Fruit fly (Drosophila melanogaster) whole organism, prepupa: ENCODE results near the gene Mct1.
A peak's percentile ranks its signal among the peaks of the same experiment; 100 is the strongest.

Experiments used
- CG10631 ChIP-seq: fragments of 200-800 bp; sonication (Bioruptor generic); optimal IDR thresholded peaks from 2 replicates; lab custom pipeline; 2016; ENCODE audit warnings: missing biosample characterization, missing genetic modification characterization
- CG10669 ChIP-seq: fragments of 200-800 bp; sonication (Bioruptor generic); optimal IDR thresholded peaks from 3 replicates; lab custom pipeline; 2018; ENCODE audit warnings: missing biosample characterization, mild to moderate bottlenecking, missing genetic modification characterization, moderate library complexity
- CG11294 ChIP-seq: fragments of 200-800 bp; sonication (Bioruptor generic); IDR thresholded peaks from 2 replicates; pipeline ENCODE4 v1.3.6; 2022; ENCODE audit warnings: missing biosample characterization, missing genetic modification characterization
- CG11902 ChIP-seq: fragments of 200-800 bp; sonication (Bioruptor generic); optimal IDR thresholded peaks from 3 replicates; lab custom pipeline; 2016; ENCODE audit warnings: missing biosample characterization, missing genetic modification characterization
- CG1621 ChIP-seq: fragments of 200-800 bp; sonication (Bioruptor generic); optimal IDR thresholded peaks from 3 replicates; lab custom pipeline; 2018; ENCODE audit warnings: missing biosample characterization, mild to moderate bottlenecking, missing genetic modification characterization
- CG16779 ChIP-seq: fragments of 200-800 bp; sonication (Bioruptor generic); optimal IDR thresholded peaks from 3 replicates; lab custom pipeline; 2017; ENCODE audit warnings: missing biosample characterization, mild to moderate bottlenecking, missing genetic modification characterization
- CG3032 ChIP-seq: fragments of 200-800 bp; optimal IDR thresholded peaks from 2 replicates; lab custom pipeline; 2019; ENCODE audit warnings: missing biosample characterization, mild to moderate bottlenecking, missing genetic modification characterization, moderate library complexity
- CG32006 ChIP-seq: fragments of 200-800 bp; sonication (Bioruptor generic); optimal IDR thresholded peaks from 3 replicates; lab custom pipeline; 2017; ENCODE audit warnings: missing biosample characterization, mild to moderate bottlenecking, missing genetic modification characterization
- CG34406 ChIP-seq: fragments of 200-800 bp; sonication (Bioruptor generic); optimal IDR thresholded peaks from 3 replicates; lab custom pipeline; 2016; ENCODE audit warnings: missing biosample characterization, missing genetic modification characterization
- CG3919 ChIP-seq: fragments of 200-800 bp; sonication (Bioruptor generic); optimal IDR thresholded peaks from 3 replicates; lab custom pipeline; 2016; ENCODE audit warnings: missing biosample characterization, missing genetic modification characterization
- CG4318 ChIP-seq: fragments of 200-800 bp; sonication (Bioruptor generic); optimal IDR thresholded peaks from 3 replicates; lab custom pipeline; 2017; ENCODE audit warnings: missing biosample characterization, mild to moderate bottlenecking, missing genetic modification characterization
- CG6163 ChIP-seq: fragments of 200-800 bp; sonication (Bioruptor generic); IDR thresholded peaks from 3 replicates; pipeline ENCODE4 v1.3.6; 2022; ENCODE audit warnings: missing biosample characterization, missing genetic modification characterization
- CG6276 ChIP-seq: fragments of 200-800 bp; sonication (Bioruptor generic); optimal IDR thresholded peaks from 2 replicates; lab custom pipeline; 2017; ENCODE audit warnings: missing biosample characterization, mild to moderate bottlenecking, missing genetic modification characterization
- CG6854 ChIP-seq: fragments of 200-800 bp; sonication (Bioruptor generic); optimal IDR thresholded peaks from 2 replicates; lab custom pipeline; 2017; ENCODE audit warnings: missing biosample characterization, mild to moderate bottlenecking, missing genetic modification characterization
- CG7368 ChIP-seq: fragments of 200-800 bp; sonication (Bioruptor generic); optimal IDR thresholded peaks from 3 replicates; lab custom pipeline; 2016; ENCODE audit warnings: missing biosample characterization, missing genetic modification characterization
- CG8119 ChIP-seq: fragments of 200-800 bp; sonication (Bioruptor generic); IDR thresholded peaks from 3 replicates; pipeline ENCODE4 v1.3.6; 2022; ENCODE audit warnings: missing biosample characterization, missing genetic modification characterization
- CG8319 ChIP-seq: fragments of 200-800 bp; sonication (Bioruptor generic); optimal IDR thresholded peaks from 3 replicates; lab custom pipeline; 2016; ENCODE audit warnings: missing biosample characterization, missing genetic modification characterization
- CG8632 ChIP-seq: fragments of 200-800 bp; sonication (Bioruptor generic); optimal IDR thresholded peaks from 3 replicates; lab custom pipeline; 2016; ENCODE audit warnings: missing biosample characterization, missing genetic modification characterization
- CG9139 ChIP-seq: fragments of 200-800 bp; sonication (Bioruptor generic); optimal IDR thresholded peaks from 3 replicates; lab custom pipeline; 2017; ENCODE audit warnings: missing biosample characterization, mild to moderate bottlenecking, missing genetic modification characterization
- Eip75B ChIP-seq: fragments of 200-800 bp; sonication (Bioruptor generic); optimal IDR thresholded peaks from 3 replicates; lab custom pipeline; 2016; ENCODE audit warnings: missing biosample characterization, missing genetic modification characterization
- Eip78C ChIP-seq: fragments of 200-800 bp; sonication (Bioruptor generic); peaks from one replicate; lab custom pipeline; 2016; ENCODE audit warnings: missing biosample characterization, missing genetic modification characterization
- Eip93F ChIP-seq: fragments of 200-800 bp; sonication (Bioruptor generic); optimal IDR thresholded peaks from 2 replicates; lab custom pipeline; 2016; ENCODE audit warnings: missing biosample characterization, mild to moderate bottlenecking, missing genetic modification characterization
- Ets21C ChIP-seq: fragments of 200-800 bp; sonication (Bioruptor generic); optimal IDR thresholded peaks from 3 replicates; lab custom pipeline; 2016; ENCODE audit warnings: missing biosample characterization, missing genetic modification characterization
- Ets96B ChIP-seq: fragments of 200-800 bp; optimal IDR thresholded peaks from 2 replicates; lab custom pipeline; 2019; ENCODE audit warnings: missing biosample characterization, mild to moderate bottlenecking, missing genetic modification characterization, moderate library complexity
- Gug ChIP-seq: fragments of 200-800 bp; sonication (Bioruptor generic); IDR thresholded peaks from 2 replicates; pipeline ENCODE4 v1.3.6; 2022; ENCODE audit warnings: missing biosample characterization, missing genetic modification characterization
- Hr38 ChIP-seq: sonication (Bioruptor generic); optimal IDR thresholded peaks from 2 replicates; lab custom pipeline; 2016; ENCODE audit warnings: missing biosample characterization, missing genetic modification characterization
- Hr4 ChIP-seq: fragments of 200-800 bp; sonication (Bioruptor generic); optimal IDR thresholded peaks from 3 replicates; lab custom pipeline; 2016; ENCODE audit warnings: missing biosample characterization, missing genetic modification characterization
- Met ChIP-seq: fragments of 200-800 bp; sonication (Bioruptor generic); optimal IDR thresholded peaks from 3 replicates; lab custom pipeline; 2016; ENCODE audit warnings: missing biosample characterization, missing genetic modification characterization
- OdsH ChIP-seq: fragments of 200-800 bp; sonication (Bioruptor generic); optimal IDR thresholded peaks from 3 replicates; lab custom pipeline; 2016; ENCODE audit warnings: missing biosample characterization, missing genetic modification characterization
- Smox ChIP-seq: fragments of 200-800 bp; sonication (Bioruptor generic); optimal IDR thresholded peaks from 3 replicates; lab custom pipeline; 2016; ENCODE audit warnings: missing biosample characterization, missing genetic modification characterization
- Sox102F ChIP-seq: fragments of 200-800 bp; sonication (Bioruptor generic); optimal IDR thresholded peaks from 2 replicates; lab custom pipeline; 2016; ENCODE audit warnings: missing biosample characterization, mild to moderate bottlenecking, missing genetic modification characterization
- Sox14 ChIP-seq: fragments of 200-800 bp; sonication (Bioruptor generic); optimal IDR thresholded peaks from 3 replicates; lab custom pipeline; 2016; ENCODE audit warnings: missing biosample characterization, missing genetic modification characterization
- achi ChIP-seq: fragments of 200-800 bp; sonication (Bioruptor generic); optimal IDR thresholded peaks from 3 replicates; lab custom pipeline; 2016; ENCODE audit warnings: missing biosample characterization, missing genetic modification characterization
- cyc ChIP-seq: fragments of 200-800 bp; sonication (Bioruptor generic); optimal IDR thresholded peaks from 3 replicates; lab custom pipeline; 2016; ENCODE audit warnings: missing biosample characterization, missing genetic modification characterization
- dsx ChIP-seq: fragments of 200-800 bp; optimal IDR thresholded peaks from 3 replicates; lab custom pipeline; 2019; ENCODE audit warnings: missing biosample characterization, mild to moderate bottlenecking, missing genetic modification characterization, moderate library complexity; ENCODE audit not compliant: poor library complexity, severe bottlenecking
- eg ChIP-seq: fragments of 200-800 bp; sonication (Bioruptor generic); IDR thresholded peaks from 3 replicates; pipeline ENCODE4 v1.3.6; 2022; ENCODE audit warnings: missing biosample characterization, missing genetic modification characterization
- fd85E ChIP-seq: fragments of 200-800 bp; sonication (Bioruptor generic); optimal IDR thresholded peaks from 3 replicates; lab custom pipeline; 2016; ENCODE audit warnings: missing biosample characterization, missing genetic modification characterization
- fkh ChIP-seq: fragments of 200-800 bp; sonication (Bioruptor generic); optimal IDR thresholded peaks from 3 replicates; lab custom pipeline; 2017; ENCODE audit warnings: missing biosample characterization, mild to moderate bottlenecking, missing genetic modification characterization, moderate library complexity
- lz ChIP-seq: fragments of 200-800 bp; sonication (Bioruptor generic); optimal IDR thresholded peaks from 3 replicates; lab custom pipeline; 2016; ENCODE audit warnings: missing biosample characterization, missing genetic modification characterization
- salr ChIP-seq, 2 experiments: fragments of 200-800 bp; sonication (Bioruptor generic); optimal IDR thresholded peaks; 3 replicates each; lab custom pipeline; 2016 to 2018; ENCODE audit warnings: missing biosample characterization in 2 of 2, missing genetic modification characterization in 2 of 2, mild to moderate bottlenecking in 1 of 2
- ss ChIP-seq, 2 experiments: fragments of 200-800 bp; sonication (Bioruptor generic); optimal IDR thresholded peaks; 2 replicates in 1 of 2; 3 replicates in 1 of 2; lab custom pipeline; 2017 to 2018; ENCODE audit warnings: mild to moderate bottlenecking in 2 of 2, missing biosample characterization in 2 of 2, missing genetic modification characterization in 2 of 2, moderate library complexity in 1 of 2
- svp ChIP-seq: fragments of 200-800 bp; sonication (Bioruptor generic); peaks from one replicate; lab custom pipeline; 2016; ENCODE audit warnings: missing biosample characterization, missing genetic modification characterization
- topi ChIP-seq: fragments of 200-800 bp; sonication (Bioruptor generic); optimal IDR thresholded peaks from 3 replicates; lab custom pipeline; 2016; ENCODE audit warnings: missing biosample characterization, missing genetic modification characterization
- vri ChIP-seq: fragments of 200-800 bp; sonication (Bioruptor generic); optimal IDR thresholded peaks from 3 replicates; lab custom pipeline; 2016; ENCODE audit warnings: missing biosample characterization, mild to moderate bottlenecking, missing genetic modification characterization

The Mct1 gene

DNA sequence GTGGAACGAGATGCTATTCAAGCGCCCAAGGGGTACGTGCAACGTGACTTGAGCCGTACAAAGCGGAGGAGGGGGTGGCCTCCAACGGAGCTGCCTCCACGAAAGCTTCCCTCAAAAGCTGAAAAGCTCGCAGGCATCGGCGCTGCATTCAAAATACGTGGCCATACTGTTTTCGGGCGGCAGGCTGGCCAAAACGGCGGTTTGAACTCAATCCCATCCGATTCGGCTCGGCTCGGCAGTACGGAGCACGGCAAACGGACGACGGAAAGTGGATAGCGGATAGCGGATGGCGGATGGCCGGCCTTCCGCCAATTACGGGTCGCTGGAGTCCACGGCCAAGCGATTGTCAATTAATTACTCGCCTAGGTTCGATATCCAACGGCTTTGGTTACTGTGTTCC, at the start of gene Mct1:
Gene Mct1, plus strand, starts transcription at position 301 of the 400 bp plus-strand sequence.
- TF ChIP-seq OdsH (no peak), CG8632 (no peak), Sox102F (GFP tag; lab: Kevin White, UChicago) (no peak), salr (GFP tag; optimal IDR thresholded peaks at IDR 0.05; lab: Kevin White, UChicago) (no peak), CG10631 (no peak), fd85E (GFP tag; lab: Kevin White, UChicago) (no peak), CG8119 (GFP tag; lab: Robert Waterston, UW) (no peak), CG34406 (no peak), Smox (GFP tag; lab: Kevin White, UChicago) (no peak), CG10669 (no peak), topi (GFP tag; lab: Kevin White, UChicago) (no peak), fkh (no peak), lz (GFP tag; lab: Kevin White, UChicago) (no peak), Ets96B (no peak), Hr4 (no peak)

DNA sequence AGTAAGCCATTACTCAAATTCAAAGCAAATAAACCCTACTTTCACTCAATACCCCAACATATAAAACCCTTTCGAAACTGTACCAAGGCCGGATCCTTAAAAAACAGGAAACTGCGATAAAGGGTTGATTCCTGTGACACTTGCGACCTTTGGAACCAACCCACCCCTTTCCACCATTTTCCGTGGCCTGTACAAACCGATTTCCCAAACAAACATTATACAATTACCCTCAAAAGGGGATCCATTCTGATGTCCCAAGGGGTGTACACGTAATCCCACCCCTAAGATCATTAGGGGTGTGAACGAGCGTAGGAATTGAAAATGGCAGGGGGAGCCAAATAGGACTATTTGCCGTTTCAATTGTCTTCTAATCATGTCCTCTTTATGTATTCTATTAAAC, 49.4 kb upstream of the Mct1 start:
- TF ChIP-seq Met (GFP tag; lab: Kevin White, UChicago) (no peak), svp (GFP tag; lab: Kevin White, UChicago) (no peak), CG3032 (no peak), Smox (GFP tag; lab: Kevin White, UChicago) (no peak), achi (GFP tag; lab: Kevin White, UChicago) (no peak), CG10669 (no peak), CG6276 (GFP tag; lab: Kevin White, UChicago) (no peak), Hr38 (no peak), Eip78C (GFP tag; lab: Kevin White, UChicago) (no peak), CG4318 (GFP tag; lab: Kevin White, UChicago) (no peak), salr (GFP tag; optimal IDR thresholded peaks at IDR 0.05; lab: Kevin White, UChicago) (no peak), ss (GFP tag; optimal IDR thresholded peaks at IDR 0.05; lab: Kevin White, UChicago) (no peak), CG9139 (GFP tag; lab: Kevin White, UChicago) (no peak)
- TF ChIP-seq, all 60 proteins: peak for 0

DNA sequence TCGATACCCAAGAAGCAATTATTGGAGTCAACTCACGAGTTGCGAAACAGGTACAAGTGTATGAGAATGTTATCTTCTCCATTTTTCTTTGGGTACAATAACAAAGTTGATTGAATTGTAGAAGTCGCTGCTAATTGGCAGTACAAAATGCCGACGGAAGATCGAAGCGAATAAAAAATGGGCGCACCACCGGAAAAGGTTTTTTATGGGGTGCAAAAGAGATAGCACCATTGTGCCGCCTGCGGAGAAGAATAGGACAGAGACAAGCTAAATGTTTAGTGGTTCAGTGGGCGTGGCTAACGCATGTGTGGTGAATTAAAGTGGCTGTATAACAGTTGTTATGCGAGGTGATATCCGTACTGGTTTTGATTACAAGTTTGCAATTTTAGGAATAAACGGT, 48.5 kb upstream of the Mct1 start:
- TF ChIP-seq lz (GFP tag; lab: Kevin White, UChicago) (no peak), CG8632 (no peak), Sox14 (GFP tag; lab: Kevin White, UChicago) (no peak), CG6163 (peak; percentile 54; the same call in 2 of the 3 replicates), CG1621 (peak; percentile 37), Eip75B (no peak), CG16779 (tag; lab: Kevin White, UChicago) (no peak), CG34406 (peak; percentile 12), CG10631 (no peak), Met (GFP tag; lab: Kevin White, UChicago) (peak; percentile 6), cyc (GFP tag; lab: Kevin White, UChicago) (no peak), CG3919 (GFP tag; lab: Kevin White, UChicago) (no peak), CG6276 (GFP tag; lab: Kevin White, UChicago) (no peak), dsx (GFP tag; lab: Kevin White, UChicago) (peak; percentile 29), eg (GFP tag; lab: Robert Waterston, UW) (peak; percentile 34; the same call in 1 of the 3 replicates), CG6854 (GFP tag; lab: Kevin White, UChicago) (no peak), topi (GFP tag; lab: Kevin White, UChicago) (no peak), svp (GFP tag; lab: Kevin White, UChicago) (peak; percentile 67), Eip78C (GFP tag; lab: Kevin White, UChicago) (no peak)

DNA sequence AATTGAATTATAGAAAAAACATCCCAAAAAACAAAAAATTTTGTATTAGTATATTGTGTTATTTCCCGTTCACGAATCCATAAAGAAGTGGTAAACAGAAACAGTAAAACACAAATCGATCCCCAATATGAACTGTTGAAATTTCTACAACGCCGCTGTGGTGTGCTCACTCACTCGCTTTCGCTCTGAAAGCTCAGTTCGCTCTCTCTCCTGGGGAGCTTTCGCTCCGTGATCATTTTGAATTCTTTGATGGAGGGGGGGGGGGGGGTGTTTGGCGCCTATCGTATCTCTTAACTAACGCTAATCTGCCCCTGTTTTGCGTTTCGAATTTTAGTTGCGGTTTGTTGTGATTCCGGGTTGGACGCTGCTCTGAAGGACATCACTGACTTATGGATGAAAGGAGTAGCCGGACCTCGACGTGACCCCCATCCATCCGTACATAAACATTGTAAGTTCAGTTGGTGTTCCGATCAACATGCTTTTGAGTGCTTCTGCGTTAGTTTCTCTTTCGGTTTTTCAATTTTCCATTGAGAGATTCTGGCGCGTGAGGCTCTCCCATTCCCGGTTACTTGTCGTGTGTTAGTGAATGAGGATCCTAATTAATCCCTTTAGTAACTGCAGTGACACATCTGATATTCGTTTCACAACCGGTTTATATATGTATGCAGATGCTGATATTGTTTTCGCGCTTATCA, 47.7 kb upstream of the Mct1 start, which contains the start of gene D2hgdh:
Gene D2hgdh, plus strand, starts transcription at position 331 of the 695 bp plus-strand sequence.
- TF ChIP-seq CG11294, result no peak
- no peak for TF ChIP-seq CG8632
- TF ChIP-seq CG8319, result no peak
- TF ChIP-seq CG6854 (GFP tag; lab: Kevin White, UChicago), result no peak
- no peak for TF ChIP-seq CG16779 (tag; lab: Kevin White, UChicago)
- TF ChIP-seq OdsH, result peak; percentile 10
- no peak for TF ChIP-seq CG4318 (GFP tag; lab: Kevin White, UChicago)
- TF ChIP-seq CG7368 (GFP tag; lab: Kevin White, UChicago), result no peak
- TF ChIP-seq CG32006 (GFP tag; lab: Kevin White, UChicago), result no peak
- no peak for TF ChIP-seq Met (GFP tag; lab: Kevin White, UChicago)
- no peak for TF ChIP-seq Ets96B
- peak; percentile 26 for TF ChIP-seq Hr4
- TF ChIP-seq eg (GFP tag; lab: Robert Waterston, UW), result peak; percentile 53; the same call in 1 of the 3 replicates
- no peak for TF ChIP-seq Ets21C
- TF ChIP-seq CG8119 (GFP tag; lab: Robert Waterston, UW), result 0 out of 3 replicates have a peak, but pooled peaks have one; percentile 23
- TF ChIP-seq CG3032, result no peak
- TF ChIP-seq vri, result peak; percentile 20
- no peak for TF ChIP-seq Gug (GFP tag; lab: Robert Waterston, UW)
- no peak for TF ChIP-seq Eip93F (GFP tag; lab: Kevin White, UChicago)
- TF ChIP-seq Sox14 (GFP tag; lab: Kevin White, UChicago), result no peak
- peak; percentile 30 for TF ChIP-seq topi (GFP tag; lab: Kevin White, UChicago)
- no peak for TF ChIP-seq CG11902 (GFP tag; lab: Kevin White, UChicago)
